Worm (Caenorhabditis elegans) whole organism, L4/young adult: Measurements from ENCODE around the gene mrps-18.C.

Source experiments
- W03F9.2 ChIP-seq: fragments of 150-350 bp; optimal IDR thresholded peaks from 2 replicates; lab custom pipeline; 2014; ENCODE audit warnings: missing biosample characterization, missing genetic modification characterization
- him-1 ChIP-seq: sonication (generic microtip); optimal IDR thresholded peaks from 2 replicates; lab custom pipeline; 2016; ENCODE audit warnings: missing genotype, missing genetic modification reagents, missing genetic modification characterization, missing compliant biosample characterization

ce11 chrII:6713003-6713402, 23.0 kb upstream of the mrps-18.C start:
- TF ChIP-seq him-1 (tag; lab: Kevin White, UChicago), result no peak
- TF ChIP-seq W03F9.2 (tag; lab: Kevin White, UChicago), result no peak
